Worm (Caenorhabditis elegans): ENCODE data around the gene F56D6.20.

DNA sequence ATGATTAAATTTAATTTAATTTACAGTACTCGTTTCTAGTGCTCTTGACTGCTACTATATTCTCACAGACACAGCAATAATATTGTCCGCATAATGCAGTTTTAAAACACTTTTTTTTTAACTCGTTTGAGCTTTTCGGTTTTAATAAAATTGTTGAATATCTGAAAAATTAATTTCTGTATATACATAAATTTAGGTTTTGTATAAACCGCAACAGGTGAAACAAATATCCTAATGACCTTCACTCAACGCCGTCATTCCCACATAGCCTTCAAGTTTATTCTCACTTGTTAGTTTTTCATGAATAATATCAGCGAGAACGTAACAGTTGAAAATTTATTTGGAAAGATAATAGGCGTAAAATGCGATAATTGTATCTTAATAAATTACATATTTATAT is 6.8 kb downstream of the F56D6.20 start, which contains the start of gene srz-19:
- no peak for TF ChIP-seq ama-1 (optimal IDR thresholded peaks at IDR 0.05)
- TF ChIP-seq ceh-13 (GFP tag; optimal IDR thresholded peaks at IDR 0.05) = no peak
- no peak for TF ChIP-seq sea-1 (GFP tag; conservative IDR thresholded peaks at IDR 0.05)
- no peak for TF ChIP-seq hmbx-1 (tag; optimal IDR thresholded peaks at IDR 0.05)
- TF ChIP-seq B0310.2 (tag; optimal IDR thresholded peaks at IDR 0.05) = no peak
- no peak for TF ChIP-seq aly-1 (tag; optimal IDR thresholded peaks at IDR 0.05)
- TF ChIP-seq flt-1 (GFP tag; IDR thresholded peaks at IDR 0.05) = no peak
- TF ChIP-seq ets-7 (tag; optimal IDR thresholded peaks at IDR 0.05) = no peak
- TF ChIP-seq F13C5.2 (tag; optimal IDR thresholded peaks at IDR 0.05) = no peak
- TF ChIP-seq tra-4 (tag; optimal IDR thresholded peaks at IDR 0.05) = no peak
- TF ChIP-seq scrt-1 (GFP tag; IDR thresholded peaks at IDR 0.05) = no peak
- TF ChIP-seq pes-1 (GFP tag; IDR thresholded peaks at IDR 0.05) = no peak
- TF ChIP-seq ceh-36 (tag; optimal IDR thresholded peaks at IDR 0.05) = no peak
- TF ChIP-seq hnd-1 (tag; optimal IDR thresholded peaks at IDR 0.05) = no peak
